Worm (Caenorhabditis elegans) whole organism, L2 larva: ENCODE data around the gene F10D7.3.

Experiments
- C34F6.9 ChIP-seq: fragments of 150-350 bp; optimal IDR thresholded peaks from 2 replicates; lab custom pipeline; 2014; ENCODE audit warnings: missing biosample characterization, missing genetic modification characterization
- F13H6.1 ChIP-seq: sonication (generic microtip); optimal IDR thresholded peaks from 2 replicates; lab custom pipeline; 2016; ENCODE audit warnings: missing genetic modification characterization, missing compliant biosample characterization
- R02D3.7 ChIP-seq: fragments of 150-350 bp; optimal IDR thresholded peaks from 2 replicates; lab custom pipeline; 2014; ENCODE audit warnings: missing biosample characterization, missing genetic modification characterization
- ZK546.5 ChIP-seq: sonication (generic microtip); optimal IDR thresholded peaks from 2 replicates; lab custom pipeline; 2017; ENCODE audit warnings: missing biosample characterization, missing genetic modification characterization
- aly-2 ChIP-seq: fragments of 150-350 bp; optimal IDR thresholded peaks from 2 replicates; lab custom pipeline; 2014; ENCODE audit warnings: missing biosample characterization, missing genetic modification characterization
- blmp-1 ChIP-seq: sonication (generic microtip); optimal IDR thresholded peaks from 2 replicates; lab custom pipeline; 2017; ENCODE audit warnings: missing genetic modification characterization, mild to moderate bottlenecking, missing compliant biosample characterization, antibody characterized with exemption, moderate library complexity; ENCODE audit not compliant: insufficient read depth
- ceh-16 ChIP-seq: fragments of 150-350 bp; optimal IDR thresholded peaks from 2 replicates; lab custom pipeline; 2014; ENCODE audit warnings: missing biosample characterization, missing genetic modification characterization
- ceh-82 ChIP-seq: fragments of 150-350 bp; optimal IDR thresholded peaks from 2 replicates; lab custom pipeline; 2014; ENCODE audit warnings: missing biosample characterization, missing genetic modification characterization
- crh-2 ChIP-seq: sonication (generic microtip); optimal IDR thresholded peaks from 2 replicates; lab custom pipeline; 2017; ENCODE audit warnings: missing biosample characterization, missing genetic modification characterization
- egl-27 ChIP-seq: sonication (generic microtip); optimal IDR thresholded peaks from 3 replicates; lab custom pipeline; 2017; ENCODE audit warnings: missing biosample characterization, missing genetic modification reagents, missing genetic modification characterization
- elt-1 ChIP-seq: fragments of 150-350 bp; optimal IDR thresholded peaks from 2 replicates; lab custom pipeline; 2014; ENCODE audit warnings: missing biosample characterization, missing genetic modification characterization
- elt-3 ChIP-seq: sonication (generic microtip); optimal IDR thresholded peaks from 2 replicates; lab custom pipeline; 2017; ENCODE audit warnings: missing biosample characterization, missing genetic modification characterization
- fos-1 ChIP-seq: fragments of 150-350 bp; optimal IDR thresholded peaks from 2 replicates; lab custom pipeline; 2014; ENCODE audit warnings: missing biosample characterization, missing genetic modification characterization
- gmeb-1 ChIP-seq: fragments of 150-350 bp; optimal IDR thresholded peaks from 2 replicates; lab custom pipeline; 2014; ENCODE audit warnings: missing biosample characterization, missing genetic modification characterization
- lin-11 ChIP-seq: fragments of 150-350 bp; sonication (generic microtip); optimal IDR thresholded peaks from 2 replicates; lab custom pipeline; 2014; ENCODE audit warnings: missing biosample characterization, missing genetic modification characterization, inconsistent platforms, mixed read lengths
- mab-5 ChIP-seq: fragments of 150-350 bp; optimal IDR thresholded peaks from 2 replicates; lab custom pipeline; 2014; ENCODE audit warnings: missing biosample characterization, missing genetic modification characterization
- mbf-1 ChIP-seq: sonication (generic microtip); optimal IDR thresholded peaks from 2 replicates; lab custom pipeline; 2017; ENCODE audit warnings: missing biosample characterization, missing genetic modification characterization
- mdl-1 ChIP-seq, 2 experiments: fragments of 150-350 bp in 1 of 2; sonication (generic microtip) in 1 of 2; optimal IDR thresholded peaks; 2 replicates each; lab custom pipeline; 2017; ENCODE audit warnings: missing biosample characterization in 2 of 2, missing genetic modification characterization in 2 of 2
- nhr-10 ChIP-seq: sonication (generic microtip); optimal IDR thresholded peaks from 2 replicates; lab custom pipeline; 2017; ENCODE audit warnings: missing biosample characterization, missing genetic modification characterization
- nhr-11 ChIP-seq: fragments of 150-350 bp; optimal IDR thresholded peaks from 2 replicates; lab custom pipeline; 2014; ENCODE audit warnings: missing biosample characterization, missing genetic modification characterization
- nhr-12 ChIP-seq: fragments of 150-350 bp; optimal IDR thresholded peaks from 2 replicates; lab custom pipeline; 2014; ENCODE audit warnings: missing biosample characterization, missing genetic modification characterization
- nhr-129 ChIP-seq: fragments of 150-350 bp; optimal IDR thresholded peaks from 2 replicates; lab custom pipeline; 2014; ENCODE audit warnings: missing biosample characterization, missing genetic modification characterization
- nhr-21 ChIP-seq: fragments of 150-350 bp; optimal IDR thresholded peaks from 2 replicates; lab custom pipeline; 2014; ENCODE audit warnings: missing biosample characterization, missing genetic modification characterization
- nhr-23 ChIP-seq: fragments of 150-350 bp; optimal IDR thresholded peaks from 2 replicates; lab custom pipeline; 2014; ENCODE audit warnings: missing biosample characterization, missing genetic modification reagents, missing genetic modification characterization
- nhr-237 ChIP-seq: fragments of 150-350 bp; optimal IDR thresholded peaks from 2 replicates; lab custom pipeline; 2014; ENCODE audit warnings: missing biosample characterization, missing genetic modification characterization
- nhr-25 ChIP-seq: fragments of 150-350 bp; sonication (generic microtip); optimal IDR thresholded peaks from 3 replicates; lab custom pipeline; 2014; ENCODE audit warnings: missing biosample characterization, missing genetic modification characterization
- nhr-6 ChIP-seq: fragments of 150-350 bp; optimal IDR thresholded peaks from 2 replicates; lab custom pipeline; 2014; ENCODE audit warnings: missing biosample characterization, missing genetic modification characterization
- peb-1 ChIP-seq: fragments of 150-350 bp; optimal IDR thresholded peaks from 2 replicates; lab custom pipeline; 2014; ENCODE audit warnings: missing biosample characterization, missing genetic modification characterization
- sem-4 ChIP-seq: fragments of 150-350 bp; optimal IDR thresholded peaks from 2 replicates; lab custom pipeline; 2014; ENCODE audit warnings: missing biosample characterization, missing genetic modification reagents, missing genetic modification characterization
- skn-1 ChIP-seq: sonication (generic microtip); optimal IDR thresholded peaks from 2 replicates; lab custom pipeline; 2017; ENCODE audit warnings: missing biosample characterization, missing genetic modification characterization
- sma-9 ChIP-seq, 2 experiments: fragments of 150-350 bp in 1 of 2; sonication (generic microtip) in 1 of 2; optimal IDR thresholded peaks; 2 replicates each; lab custom pipeline; 2014 to 2016; ENCODE audit warnings: missing genetic modification characterization in 2 of 2, mild to moderate bottlenecking in 1 of 2, missing biosample characterization in 1 of 2, missing compliant biosample characterization in 1 of 2, missing genetic modification reagents in 1 of 2, moderate library complexity in 1 of 2
- snpc-4 ChIP-seq: fragments of 150-350 bp; optimal IDR thresholded peaks from 2 replicates; lab custom pipeline; 2014; ENCODE audit warnings: missing biosample characterization, missing genetic modification characterization
- unc-39 ChIP-seq: fragments of 150-350 bp; optimal IDR thresholded peaks from 2 replicates; lab custom pipeline; 2014; ENCODE audit warnings: missing biosample characterization, missing genetic modification characterization
- unc-55 ChIP-seq: fragments of 150-350 bp; sonication (generic microtip); optimal IDR thresholded peaks from 3 replicates; lab custom pipeline; 2014; ENCODE audit warnings: missing biosample characterization, missing genetic modification reagents, missing genetic modification characterization
- unc-62 ChIP-seq: fragments of 150-350 bp; optimal IDR thresholded peaks from 2 replicates; lab custom pipeline; 2014; ENCODE audit warnings: missing biosample characterization, missing genetic modification reagents, missing genetic modification characterization
- ztf-1 ChIP-seq: fragments of 200-800 bp; sonication (Bioruptor generic); conservative IDR thresholded peaks from 2 replicates; pipeline ENCODE4 v1.3.6; 2022; ENCODE audit warnings: missing genetic modification characterization, missing compliant biosample characterization
- ztf-11 ChIP-seq: sonication (generic microtip); optimal IDR thresholded peaks from 2 replicates; lab custom pipeline; 2017; ENCODE audit warnings: missing biosample characterization, missing genetic modification characterization

The F10D7.3 gene

DNA sequence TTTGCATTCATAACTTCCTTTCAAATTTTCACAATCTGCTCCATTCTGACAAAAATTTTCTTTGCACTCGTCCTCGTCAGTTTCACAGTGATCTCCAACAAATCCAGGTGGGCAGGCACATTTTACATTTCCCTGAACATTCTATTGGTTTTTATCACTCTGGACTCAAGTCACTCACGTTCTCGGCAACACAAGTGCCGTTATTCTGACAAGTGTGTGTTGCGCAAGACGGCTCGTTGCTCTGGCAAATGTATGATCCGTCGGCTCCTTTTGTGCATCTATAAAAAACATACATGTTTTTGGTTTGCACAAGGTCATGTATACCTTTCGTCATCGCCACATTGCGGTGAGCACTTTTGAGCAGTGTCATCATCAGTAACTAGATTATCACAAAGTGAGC is 38.2 kb upstream of the F10D7.3 start:
- TF ChIP-seq unc-62 (GFP tag; lab: Kevin White, UChicago) (no peak), lin-11 (no peak), nhr-237 (tag; lab: Kevin White, UChicago) (no peak), ztf-11 (tag; lab: Kevin White, UChicago) (no peak), mab-5 (tag; lab: Kevin White, UChicago) (no peak), nhr-10 (tag; lab: Kevin White, UChicago) (no peak), nhr-23 (tag; lab: Kevin White, UChicago) (no peak), ceh-82 (tag; lab: Kevin White, UChicago) (no peak), nhr-11 (tag; lab: Kevin White, UChicago) (no peak), ceh-16 (no peak), mdl-1 (tag; optimal IDR thresholded peaks at IDR 0.05; lab: Kevin White, UChicago) (no peak), sma-9 (GFP tag; optimal IDR thresholded peaks at IDR 0.05; lab: Kevin White, UChicago) (no peak), sma-9 (tag; optimal IDR thresholded peaks at IDR 0.05; lab: Kevin White, UChicago) (no peak), skn-1 (no peak), nhr-12 (tag; lab: Kevin White, UChicago) (no peak), F13H6.1 (tag; lab: Kevin White, UChicago) (no peak), aly-2 (tag; lab: Kevin White, UChicago) (no peak)

DNA sequence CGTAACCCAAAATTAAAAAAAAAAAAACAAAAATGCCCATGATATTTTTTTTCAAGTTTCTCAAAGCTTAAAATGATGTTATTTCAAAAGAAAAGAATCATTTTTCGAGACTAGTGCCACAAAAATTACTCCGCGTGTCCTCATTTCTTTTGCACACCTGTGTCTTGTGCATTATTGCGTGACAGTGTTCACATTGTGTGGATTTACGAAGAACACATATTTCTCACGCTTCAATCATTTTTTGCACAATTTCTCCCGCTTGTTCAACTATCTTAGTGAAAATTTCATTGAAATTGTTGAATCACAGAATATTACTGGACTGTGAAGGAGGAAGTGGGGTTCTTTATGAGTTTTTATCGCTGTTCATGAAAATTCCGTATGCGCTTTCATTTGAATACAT is 34.4 kb upstream of the F10D7.3 start:
- TF ChIP-seq R02D3.7 (peak; percentile 63), egl-27 (tag; lab: Kevin White, UChicago) (no peak)

DNA sequence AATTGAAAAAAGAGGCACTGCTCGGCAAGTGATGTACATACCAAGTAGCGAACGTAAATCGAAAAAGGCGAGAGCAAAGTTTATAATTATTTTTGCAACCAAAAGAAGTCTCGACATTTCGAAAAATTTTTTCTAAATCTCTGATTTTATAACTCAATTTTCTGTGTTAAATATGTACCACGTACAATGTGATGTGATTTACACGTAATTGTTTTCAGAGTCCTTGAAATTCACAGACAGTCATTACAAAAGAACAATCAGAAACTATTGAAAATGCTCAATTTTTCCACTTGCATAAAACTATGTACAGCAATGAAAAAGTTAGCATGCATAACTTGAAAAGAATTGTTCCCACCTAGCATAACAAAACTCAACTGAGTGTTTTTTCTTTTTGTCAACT is 28.6 kb upstream of the F10D7.3 start:
- TF ChIP-seq sma-9 (GFP tag; optimal IDR thresholded peaks at IDR 0.05; lab: Kevin White, UChicago): no peak
- no peak for TF ChIP-seq sma-9 (tag; optimal IDR thresholded peaks at IDR 0.05; lab: Kevin White, UChicago)
- no peak for TF ChIP-seq blmp-1 (tag; lab: Kevin White, UChicago)
- TF ChIP-seq nhr-10 (tag; lab: Kevin White, UChicago): no peak
- no peak for TF ChIP-seq gmeb-1 (tag; lab: Kevin White, UChicago)
- no peak for TF ChIP-seq snpc-4
- no peak for TF ChIP-seq ZK546.5 (tag; lab: Kevin White, UChicago)
- no peak for TF ChIP-seq nhr-129 (tag; lab: Kevin White, UChicago)
- TF ChIP-seq mbf-1 (tag; lab: Kevin White, UChicago): no peak
- no peak for TF ChIP-seq nhr-11 (tag; lab: Kevin White, UChicago)
- TF ChIP-seq R02D3.7: no peak
- no peak for TF ChIP-seq unc-55 (GFP tag; lab: Kevin White, UChicago)
- no peak for TF ChIP-seq unc-39 (tag; lab: Kevin White, UChicago)
- TF ChIP-seq crh-2 (tag; lab: Kevin White, UChicago): no peak
- TF ChIP-seq nhr-6 (tag; lab: Kevin White, UChicago): no peak
- TF ChIP-seq nhr-237 (tag; lab: Kevin White, UChicago): no peak
- no peak for TF ChIP-seq C34F6.9 (tag; lab: Kevin White, UChicago)

DNA sequence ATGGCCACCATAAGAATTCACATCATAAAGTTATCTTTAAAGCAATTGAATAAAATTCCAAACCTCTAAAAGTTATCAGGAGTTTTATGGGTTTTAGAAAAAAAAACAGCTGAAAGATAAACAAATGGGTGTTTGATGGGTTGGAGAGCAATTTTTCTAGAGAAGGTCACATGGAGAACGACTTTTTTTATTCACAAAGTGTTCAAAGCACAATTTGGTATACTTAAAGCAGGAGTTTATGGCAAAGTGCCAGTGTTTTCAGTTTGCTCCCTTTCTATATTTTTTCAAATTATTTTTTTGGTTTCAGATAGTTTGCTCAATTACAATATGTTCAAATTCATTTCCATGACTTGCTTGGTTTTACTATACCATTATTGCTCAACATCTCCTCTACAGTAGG is 26.8 kb upstream of the F10D7.3 start, which contains the start of gene F11C7.6:
Gene F11C7.6, plus strand, starts transcription at position 301 of the 400 bp plus-strand sequence.
- TF ChIP-seq sem-4 (tag; lab: Kevin White, UChicago) (no peak), unc-62 (GFP tag; lab: Kevin White, UChicago) (no peak), nhr-23 (tag; lab: Kevin White, UChicago) (no peak), C34F6.9 (tag; lab: Kevin White, UChicago) (no peak), sma-9 (GFP tag; optimal IDR thresholded peaks at IDR 0.05; lab: Kevin White, UChicago) (no peak), sma-9 (tag; optimal IDR thresholded peaks at IDR 0.05; lab: Kevin White, UChicago) (no peak), nhr-6 (tag; lab: Kevin White, UChicago) (no peak), unc-55 (GFP tag; lab: Kevin White, UChicago) (no peak), elt-1 (tag; lab: Kevin White, UChicago) (no peak), nhr-25 (tag; lab: Kevin White, UChicago) (no peak), ztf-11 (tag; lab: Kevin White, UChicago) (no peak), F13H6.1 (tag; lab: Kevin White, UChicago) (no peak), peb-1 (no peak), nhr-21 (no peak), unc-39 (tag; lab: Kevin White, UChicago) (no peak), elt-3 (tag; lab: Kevin White, UChicago) (no peak), ztf-1 (no peak), fos-1 (tag; lab: Kevin White, UChicago) (no peak)
